Fruit fly (Drosophila melanogaster) whole organism, embryonic: ENCODE results near the gene yellow-e3.

ENCODE experiments used
- Abd-B ChIP-seq: fragments of 200-800 bp; sonication (Bioruptor generic); optimal IDR thresholded peaks from 2 replicates; lab custom pipeline; 2018; ENCODE audit warnings: missing biosample characterization, mild to moderate bottlenecking, missing genetic modification characterization, moderate library complexity
- Atf3 ChIP-seq: fragments of 200-800 bp; sonication (Bioruptor generic); optimal IDR thresholded peaks from 3 replicates; lab custom pipeline; 2016; ENCODE audit warnings: missing biosample characterization, missing genetic modification characterization
- Atf6 ChIP-seq: fragments of 200-800 bp; sonication (Bioruptor generic); IDR thresholded peaks from 2 replicates; pipeline ENCODE4 v1.3.6; 2022; ENCODE audit warnings: missing biosample characterization, missing genetic modification characterization
- B-H1 ChIP-seq: fragments of 200-800 bp; sonication (Bioruptor generic); IDR thresholded peaks from 3 replicates; pipeline ENCODE4 v1.3.6; 2022; ENCODE audit warnings: missing biosample characterization, missing genetic modification characterization
- CG10543 ChIP-seq: fragments of 200-800 bp; sonication (Bioruptor generic); optimal IDR thresholded peaks from 3 replicates; lab custom pipeline; 2017; ENCODE audit warnings: missing biosample characterization, mild to moderate bottlenecking, missing genetic modification characterization, moderate library complexity
- CG10565 ChIP-seq: fragments of 200-800 bp; sonication (Bioruptor generic); optimal IDR thresholded peaks from 3 replicates; lab custom pipeline; 2016; ENCODE audit warnings: missing biosample characterization, mild to moderate bottlenecking, missing genetic modification characterization
- CG11696 ChIP-seq: fragments of 200-800 bp; sonication (Bioruptor generic); IDR thresholded peaks from 2 replicates; pipeline ENCODE4 v1.3.6; 2022; ENCODE audit warnings: missing biosample characterization, missing genetic modification characterization
- CG12071 ChIP-seq: fragments of 200-800 bp; sonication (Bioruptor generic); optimal IDR thresholded peaks from 3 replicates; lab custom pipeline; 2018; ENCODE audit warnings: missing biosample characterization, mild to moderate bottlenecking, missing genetic modification characterization
- CG12219 ChIP-seq: fragments of 200-800 bp; sonication (Bioruptor generic); optimal IDR thresholded peaks from 3 replicates; lab custom pipeline; 2018; ENCODE audit warnings: missing biosample characterization, mild to moderate bottlenecking, missing genetic modification characterization
- CG13287 ChIP-seq: fragments of 200-800 bp; sonication (Bioruptor generic); IDR thresholded peaks from 2 replicates; pipeline ENCODE4 v1.3.6; 2022; ENCODE audit warnings: missing biosample characterization, missing genetic modification characterization; ENCODE audit not compliant: partially characterized antibody
- CG15011 ChIP-seq: fragments of 200-800 bp; sonication (Bioruptor generic); optimal IDR thresholded peaks from 3 replicates; lab custom pipeline; 2018; ENCODE audit warnings: missing biosample characterization, mild to moderate bottlenecking, missing genetic modification characterization
- CG17328 ChIP-seq: fragments of 200-800 bp; sonication (Bioruptor generic); IDR thresholded peaks from 2 replicates; pipeline ENCODE4 v1.3.6; 2022; ENCODE audit warnings: missing biosample characterization, missing genetic modification characterization
- CG17359 ChIP-seq: fragments of 200-800 bp; sonication (Bioruptor generic); optimal IDR thresholded peaks from 3 replicates; lab custom pipeline; 2018; ENCODE audit warnings: missing biosample characterization, mild to moderate bottlenecking, missing genetic modification characterization, moderate library complexity
- CG17385 ChIP-seq: fragments of 200-800 bp; sonication (Bioruptor generic); optimal IDR thresholded peaks from 3 replicates; lab custom pipeline; 2018; ENCODE audit warnings: missing biosample characterization, mild to moderate bottlenecking, missing genetic modification characterization
- CG18619 ChIP-seq: fragments of 200-800 bp; sonication (Bioruptor generic); optimal IDR thresholded peaks from 3 replicates; lab custom pipeline; 2017; ENCODE audit warnings: missing biosample characterization, mild to moderate bottlenecking, missing genetic modification characterization
- CG2116 ChIP-seq: fragments of 200-800 bp; sonication (Bioruptor generic); optimal IDR thresholded peaks from 3 replicates; lab custom pipeline; 2018; ENCODE audit warnings: missing biosample characterization, mild to moderate bottlenecking, missing genetic modification characterization
- CG5245 ChIP-seq: fragments of 200-800 bp; sonication (Bioruptor generic); optimal IDR thresholded peaks from 3 replicates; lab custom pipeline; 2016; ENCODE audit warnings: missing biosample characterization, missing genetic modification characterization
- CG6254 ChIP-seq: fragments of 200-800 bp; sonication (Bioruptor generic); optimal IDR thresholded peaks from 3 replicates; lab custom pipeline; 2017; ENCODE audit warnings: mild to moderate bottlenecking, missing biosample characterization, missing genetic modification reagents, missing genetic modification characterization
- CG7556 ChIP-seq: fragments of 200-800 bp; sonication (Bioruptor generic); optimal IDR thresholded peaks from 2 replicates; lab custom pipeline; 2017; ENCODE audit warnings: missing biosample characterization, mild to moderate bottlenecking, missing genetic modification characterization
- CG7928 ChIP-seq: fragments of 200-800 bp; sonication (Bioruptor generic); optimal IDR thresholded peaks from 2 replicates; lab custom pipeline; 2017; ENCODE audit warnings: missing biosample characterization, mild to moderate bottlenecking, missing genetic modification characterization
- CG8290 ChIP-seq, 3 experiments: fragments of 200-800 bp; sonication (Bioruptor generic); optimal IDR thresholded peaks; 2 replicates each; lab custom pipeline; 2016 to 2019; ENCODE audit warnings: missing biosample characterization in 3 of 3, missing genetic modification characterization in 3 of 3, mild to moderate bottlenecking in 2 of 3, moderate library complexity in 1 of 3
- CG9437 ChIP-seq: fragments of 200-800 bp; sonication (Bioruptor generic); optimal IDR thresholded peaks from 2 replicates; lab custom pipeline; 2018; ENCODE audit warnings: missing biosample characterization, mild to moderate bottlenecking, missing genetic modification characterization
- CG9727 ChIP-seq: fragments of 200-800 bp; sonication (Bioruptor generic); optimal IDR thresholded peaks from 3 replicates; lab custom pipeline; 2017; ENCODE audit warnings: missing biosample characterization, mild to moderate bottlenecking, missing genetic modification characterization
- Dip2 ChIP-seq: fragments of 200-800 bp; sonication (Bioruptor generic); IDR thresholded peaks from 2 replicates; pipeline ENCODE4 v1.3.6; 2022; ENCODE audit warnings: missing biosample characterization, missing genetic modification characterization
- Dip3 ChIP-seq: fragments of 200-800 bp; sonication (Bioruptor generic); optimal IDR thresholded peaks from 3 replicates; lab custom pipeline; 2016; ENCODE audit warnings: missing biosample characterization, missing genetic modification characterization
- Hey ChIP-seq: fragments of 200-800 bp; sonication (Bioruptor generic); optimal IDR thresholded peaks from 3 replicates; lab custom pipeline; 2018; ENCODE audit warnings: missing biosample characterization, mild to moderate bottlenecking, missing genetic modification characterization
- MBD-R2 ChIP-seq: fragments of 200-800 bp; sonication (Bioruptor generic); IDR thresholded peaks from 2 replicates; pipeline ENCODE4 v1.3.6; 2022; ENCODE audit warnings: missing biosample characterization, missing genetic modification characterization
- Med ChIP-seq: fragments of 200-800 bp; sonication (Bioruptor generic); peaks from one replicate; lab custom pipeline; 2016; ENCODE audit warnings: missing biosample characterization, missing genetic modification characterization, mild to moderate bottlenecking, inconsistent platforms, moderate library complexity
- Nf-YC ChIP-seq: fragments of 200-800 bp; optimal IDR thresholded peaks from 3 replicates; lab custom pipeline; 2019; ENCODE audit warnings: missing biosample characterization, mild to moderate bottlenecking, missing genetic modification characterization, moderate library complexity
- Vsx1 ChIP-seq: fragments of 200-800 bp; sonication (Bioruptor generic); optimal IDR thresholded peaks from 2 replicates; lab custom pipeline; 2017; ENCODE audit warnings: missing biosample characterization, mild to moderate bottlenecking, missing genetic modification characterization, missing genetic modification reagents
- ase ChIP-seq: fragments of 200-800 bp; sonication (Bioruptor generic); IDR thresholded peaks from 3 replicates; pipeline ENCODE4 v1.3.6; 2022; ENCODE audit warnings: missing biosample characterization, missing genetic modification characterization
- ash1 ChIP-seq: fragments of 200-800 bp; sonication (Bioruptor generic); optimal IDR thresholded peaks from 2 replicates; lab custom pipeline; 2018; ENCODE audit warnings: missing biosample characterization, mild to moderate bottlenecking, missing genetic modification characterization
- disco-r ChIP-seq: fragments of 200-800 bp; sonication (Bioruptor generic); optimal IDR thresholded peaks from 2 replicates; lab custom pipeline; 2016; ENCODE audit warnings: missing biosample characterization, missing genetic modification characterization
- dm ChIP-seq: fragments of 200-800 bp; sonication (Bioruptor generic); optimal IDR thresholded peaks from 3 replicates; lab custom pipeline; 2016; ENCODE audit warnings: missing biosample characterization, missing genetic modification characterization
- dmrt99B ChIP-seq: fragments of 200-800 bp; sonication (Bioruptor generic); optimal IDR thresholded peaks from 2 replicates; lab custom pipeline; 2018; ENCODE audit warnings: missing biosample characterization, mild to moderate bottlenecking, missing genetic modification characterization, moderate library complexity
- ham ChIP-seq: fragments of 200-800 bp; sonication (Bioruptor generic); IDR thresholded peaks from 2 replicates; pipeline ENCODE4 v1.3.6; 2022; ENCODE audit warnings: missing biosample characterization, missing genetic modification characterization
- her ChIP-seq: fragments of 200-800 bp; sonication (Bioruptor generic); optimal IDR thresholded peaks from 2 replicates; lab custom pipeline; 2016; ENCODE audit warnings: missing biosample characterization, missing genetic modification characterization
- hkb ChIP-seq, 2 experiments: fragments of 200-800 bp in 1 of 2; fragments of >200 bp in 1 of 2; sonication (Bioruptor generic) in 1 of 2; IDR thresholded peaks in 1 of 2; optimal IDR thresholded peaks in 1 of 2; 2 replicates each; pipeline versions ENCODE4 v1.3.6 to Lab custom; 2017 to 2022; ENCODE audit warnings: missing biosample characterization in 1 of 2, missing genetic modification characterization in 1 of 2
- hth ChIP-seq: fragments of >200 bp; optimal IDR thresholded peaks from 2 replicates; lab custom pipeline; 2017; ENCODE audit warnings: inconsistent platforms
- inv ChIP-seq: fragments of 200-800 bp; sonication (Bioruptor generic); IDR thresholded peaks from 2 replicates; pipeline ENCODE4 v1.3.6; 2022; ENCODE audit warnings: missing biosample characterization, missing genetic modification characterization; ENCODE audit not compliant: partially characterized antibody
- jumu ChIP-seq: fragments of 200-800 bp; sonication (Bioruptor generic); optimal IDR thresholded peaks from 3 replicates; lab custom pipeline; 2016; ENCODE audit warnings: missing biosample characterization, missing genetic modification characterization
- knrl ChIP-seq: fragments of 200-800 bp; sonication (Bioruptor generic); IDR thresholded peaks from 3 replicates; pipeline ENCODE4 v1.3.6; 2022; ENCODE audit warnings: missing biosample characterization, missing genetic modification characterization; ENCODE audit not compliant: partially characterized antibody
- pho ChIP-seq: fragments of 200-800 bp; sonication (Bioruptor generic); optimal IDR thresholded peaks from 2 replicates; lab custom pipeline; 2016; ENCODE audit warnings: missing biosample characterization, missing genetic modification characterization
- ssp ChIP-seq: fragments of 200-800 bp; sonication (Bioruptor generic); IDR thresholded peaks from 2 replicates; pipeline ENCODE4 v1.3.6; 2022; ENCODE audit warnings: missing biosample characterization, missing genetic modification characterization
- trh ChIP-seq: fragments of 200-800 bp; sonication (Bioruptor generic); optimal IDR thresholded peaks from 2 replicates; lab custom pipeline; 2016; ENCODE audit warnings: missing biosample characterization, missing genetic modification characterization
- usp ChIP-seq: fragments of >200 bp; optimal IDR thresholded peaks from 2 replicates; lab custom pipeline; 2017; ENCODE audit warnings: missing biosample characterization, missing genetic modification characterization
- yki ChIP-seq: fragments of >200 bp; optimal IDR thresholded peaks from 3 replicates; lab custom pipeline; 2018
- z ChIP-seq: fragments of 200-800 bp; sonication (Bioruptor generic); IDR thresholded peaks from 3 replicates; pipeline ENCODE4 v1.3.6; 2022; ENCODE audit warnings: missing biosample characterization, missing genetic modification characterization
- zfh1 ChIP-seq: fragments of 200-800 bp; sonication (Bioruptor generic); IDR thresholded peaks from 3 replicates; pipeline ENCODE4 v1.3.6; 2022; ENCODE audit warnings: missing biosample characterization, missing genetic modification characterization

The yellow-e3 gene

dm6 chr3R:13400902-13401721, 3.6 kb downstream of the yellow-e3 start (continued):
- peak; percentile 66 for TF ChIP-seq ase
- TF ChIP-seq CG18619 = peak; percentile 89
- peak; percentile 82 for TF ChIP-seq disco-r (GFP tag; lab: Kevin White, UChicago)
- TF ChIP-seq Dip3 = peak; percentile 84
- TF ChIP-seq dmrt99B (tag; lab: Kevin White, UChicago) = peak; percentile 96
- TF ChIP-seq CG8290 (GFP tag; optimal IDR thresholded peaks at IDR 0.05; lab: Kevin White, UChicago) = peak; percentile 88
- peak; percentile 58 to 77 for TF ChIP-seq CG8290 (tag; optimal IDR thresholded peaks at IDR 0.05; lab: Kevin White, UChicago)
- peak; percentile 71 for TF ChIP-seq dm (GFP tag; lab: Kevin White, UChicago)
- peak; percentile 79 for TF ChIP-seq her (GFP tag; lab: Kevin White, UChicago)
- TF ChIP-seq CG7556 = peak; percentile 94
- TF ChIP-seq Atf6 (GFP tag; lab: Robert Waterston, UW) = peak; percentile 88
- peak; percentile 81 for TF ChIP-seq jumu (GFP tag; lab: Kevin White, UChicago)
- peak; percentile 61 for TF ChIP-seq CG5245 (GFP tag; lab: Kevin White, UChicago)
- no peak for TF ChIP-seq hkb (optimal IDR thresholded peaks at IDR 0.05; lab: Kevin White, UChicago)
- TF ChIP-seq hkb (GFP tag; IDR thresholded peaks at IDR 0.05; lab: Robert Waterston, UW) = peak; percentile 89
- peak; percentile 85 for TF ChIP-seq pho (GFP tag; lab: Kevin White, UChicago)
- TF ChIP-seq yki (lab: Kevin White, UChicago) = no peak
- peak; percentile 48 for TF ChIP-seq MBD-R2 (GFP tag; lab: Robert Waterston, UW)
- TF ChIP-seq Nf-YC = peak; percentile 74
- TF ChIP-seq hth (lab: Kevin White, UChicago) = no peak
- TF ChIP-seq ash1 (GFP tag; lab: Kevin White, UChicago) = no peak
- TF ChIP-seq Med (GFP tag; lab: Kevin White, UChicago) = peak; percentile 98
- TF ChIP-seq Abd-B = peak; percentile 92
- peak; percentile 68 for TF ChIP-seq ssp (GFP tag; lab: Robert Waterston, UW)
- peak; percentile 77 for TF ChIP-seq CG15011 (GFP tag; lab: Kevin White, UChicago)
- peak; percentile 42 for TF ChIP-seq CG7928 (GFP tag; lab: Kevin White, UChicago)
- peak; percentile 81 for TF ChIP-seq Vsx1 (GFP tag; lab: Kevin White, UChicago)
- TF ChIP-seq CG17359 (tag; lab: Kevin White, UChicago) = peak; percentile 82
- TF ChIP-seq CG10543 (GFP tag; lab: Kevin White, UChicago) = peak; percentile 53
- TF ChIP-seq CG17385 (GFP tag; lab: Kevin White, UChicago) = peak; percentile 87
- 0 out of 3 replicates have a peak, but pooled peaks have one; percentile 45 for TF ChIP-seq z (GFP tag; lab: Robert Waterston, UW)
- TF ChIP-seq ham (GFP tag; lab: Robert Waterston, UW) = 0 out of 2 replicates have a peak, but pooled peaks have one; percentile 32
- peak; percentile 88 for TF ChIP-seq CG9437 (GFP tag; lab: Kevin White, UChicago)
- TF ChIP-seq zfh1 (GFP tag; lab: Robert Waterston, UW) = peak; percentile 82
- TF ChIP-seq CG6254 (GFP tag; lab: Kevin White, UChicago) = peak; percentile 82
- peak; percentile 73 for TF ChIP-seq B-H1 (GFP tag; lab: Robert Waterston, UW)
- no peak for TF ChIP-seq usp (GFP tag; lab: Kevin White, UChicago)
- no peak for TF ChIP-seq knrl
- TF ChIP-seq inv = no peak
- peak; percentile 88 for TF ChIP-seq CG12219
- no peak for TF ChIP-seq CG13287
- TF ChIP-seq CG9727 (GFP tag; lab: Kevin White, UChicago) = peak; percentile 91
- TF ChIP-seq CG12071 (GFP tag; lab: Kevin White, UChicago) = peak; percentile 75
- TF ChIP-seq Hey (tag; lab: Kevin White, UChicago) = peak; percentile 19
- TF ChIP-seq Dip2 = no peak
- TF ChIP-seq CG2116 (GFP tag; lab: Kevin White, UChicago) = peak; percentile 64
- peak; percentile 57 for TF ChIP-seq CG10565 (GFP tag; lab: Kevin White, UChicago)
- TF ChIP-seq trh = peak; percentile 77
- peak; percentile 71 for TF ChIP-seq CG17328 (GFP tag; lab: Robert Waterston, UW)
- peak; percentile 87 for TF ChIP-seq Atf3 (GFP tag; lab: Kevin White, UChicago)
- TF ChIP-seq CG11696 (GFP tag; lab: Robert Waterston, UW) = peak; percentile 62; the same call in 1 of the 2 replicates
